Worm (Caenorhabditis elegans) whole organism, L4 larva: ENCODE data around the gene K02A6.3.

ENCODE experiments used
- F26F4.8 ChIP-seq: fragments of 200-800 bp; sonication (Bioruptor generic); conservative IDR thresholded peaks from 2 replicates; pipeline ENCODE4 v1.3.6; 2022; ENCODE audit warnings: missing genetic modification characterization, missing compliant biosample characterization
- T20F7.1 ChIP-seq: fragments of 200-800 bp; sonication (Bioruptor generic); optimal IDR thresholded peaks from 2 replicates; lab custom pipeline; 2018; ENCODE audit warnings: mild to moderate bottlenecking, missing genetic modification characterization, missing compliant biosample characterization
- Y48G9A.11 ChIP-seq: fragments of 200-800 bp; sonication (Bioruptor generic); IDR thresholded peaks from 2 replicates; pipeline ENCODE4 v1.3.6; 2022; ENCODE audit warnings: missing genetic modification reagents, missing genetic modification characterization, missing compliant biosample characterization
- ZK546.5 ChIP-seq, 2 experiments: sonication (generic microtip); optimal IDR thresholded peaks; 2 replicates each; lab custom pipeline; 2017; ENCODE audit warnings: missing biosample characterization in 2 of 2, missing genetic modification characterization in 2 of 2
- aha-1 ChIP-seq: fragments of 150-350 bp; peaks from one replicate; lab custom pipeline; 2014; ENCODE audit warnings: missing biosample characterization, missing genetic modification characterization
- attf-4 ChIP-seq: sonication (generic microtip); optimal IDR thresholded peaks from 3 replicates; lab custom pipeline; 2017; ENCODE audit warnings: missing biosample characterization, missing genetic modification characterization
- ceh-32 ChIP-seq: sonication (generic microtip); optimal IDR thresholded peaks from 2 replicates; lab custom pipeline; 2016; ENCODE audit warnings: mild to moderate bottlenecking, missing genetic modification characterization, missing compliant biosample characterization; ENCODE audit not compliant: poor library complexity
- ctbp-1 ChIP-seq: fragments of 200-800 bp; sonication (Bioruptor generic); IDR thresholded peaks from 2 replicates; pipeline ENCODE4 v1.3.6; 2022; ENCODE audit warnings: missing genetic modification reagents, missing genetic modification characterization, missing compliant biosample characterization
- daf-16 ChIP-seq, 3 experiments: sonication (generic microtip); optimal IDR thresholded peaks; 2 replicates each; lab custom pipeline; 2016 to 2017; ENCODE audit warnings: missing genetic modification characterization in 3 of 3, missing genetic modification reagents in 3 of 3, mild to moderate bottlenecking in 2 of 3, missing compliant biosample characterization in 2 of 3, missing biosample characterization in 1 of 3, moderate library complexity in 1 of 3
- dmd-6 ChIP-seq: fragments of 200-800 bp; sonication (Bioruptor generic); IDR thresholded peaks from 2 replicates; pipeline ENCODE4 v1.3.6; 2022; ENCODE audit warnings: missing genetic modification reagents, missing genetic modification characterization, missing compliant biosample characterization
- dpl-1 ChIP-seq: fragments of 150-350 bp; optimal IDR thresholded peaks from 2 replicates; lab custom pipeline; 2014; ENCODE audit warnings: missing biosample characterization, missing genetic modification reagents, missing genetic modification characterization
- duxl-1 ChIP-seq: sonication (generic microtip); optimal IDR thresholded peaks from 2 replicates; lab custom pipeline; 2016; ENCODE audit warnings: mild to moderate bottlenecking, missing genetic modification characterization, moderate library complexity, missing compliant biosample characterization; ENCODE audit not compliant: poor library complexity
- egl-27 ChIP-seq: sonication (generic microtip); optimal IDR thresholded peaks from 3 replicates; lab custom pipeline; 2017; ENCODE audit warnings: missing biosample characterization, missing genetic modification reagents, missing genetic modification characterization
- egl-43 ChIP-seq: fragments of 200-800 bp; sonication (Bioruptor generic); IDR thresholded peaks from 2 replicates; pipeline ENCODE4 v1.3.6; 2022; ENCODE audit warnings: missing genetic modification reagents, missing genetic modification characterization, missing compliant biosample characterization
- hlh-30 ChIP-seq: sonication (generic microtip); optimal IDR thresholded peaks from 2 replicates; lab custom pipeline; 2017; ENCODE audit warnings: antibody characterized with exemption, mild to moderate bottlenecking, missing genetic modification characterization, missing compliant biosample characterization; ENCODE audit not compliant: insufficient read depth
- hmg-1.1 ChIP-seq: fragments of 200-800 bp; sonication (Bioruptor generic); IDR thresholded peaks from 2 replicates; pipeline ENCODE4 v1.3.6; 2022; ENCODE audit warnings: missing genetic modification reagents, missing genetic modification characterization, missing compliant biosample characterization
- lim-7 ChIP-seq: fragments of 200-800 bp; sonication (Bioruptor generic); IDR thresholded peaks from 2 replicates; pipeline ENCODE4 v1.3.6; 2022; ENCODE audit warnings: missing genetic modification characterization, missing compliant biosample characterization
- lir-3 ChIP-seq: sonication (generic microtip); optimal IDR thresholded peaks from 2 replicates; lab custom pipeline; 2016; ENCODE audit warnings: mild to moderate bottlenecking, missing genetic modification characterization, missing compliant biosample characterization
- madf-9 ChIP-seq: fragments of 200-800 bp; sonication (Bioruptor generic); conservative IDR thresholded peaks from 2 replicates; pipeline ENCODE4 v1.3.6; 2022; ENCODE audit warnings: missing genetic modification reagents, missing genetic modification characterization, missing compliant biosample characterization
- mxl-2 ChIP-seq: fragments of 200-800 bp; sonication (Bioruptor generic); conservative IDR thresholded peaks from 2 replicates; pipeline ENCODE4 v1.3.6; 2022; ENCODE audit warnings: missing genetic modification reagents, missing genetic modification characterization, missing compliant biosample characterization
- nhr-10 ChIP-seq: fragments of 150-350 bp; optimal IDR thresholded peaks from 2 replicates; lab custom pipeline; 2014; ENCODE audit warnings: missing biosample characterization, missing genetic modification characterization
- nhr-111 ChIP-seq: fragments of 200-800 bp; sonication (Bioruptor generic); optimal IDR thresholded peaks from 2 replicates; lab custom pipeline; 2018; ENCODE audit warnings: mild to moderate bottlenecking, missing genetic modification characterization, missing compliant biosample characterization
- nhr-25 ChIP-seq: sonication (generic microtip); optimal IDR thresholded peaks from 2 replicates; lab custom pipeline; 2017; ENCODE audit warnings: missing genetic modification characterization, mild to moderate bottlenecking, missing compliant biosample characterization, antibody characterized with exemption, moderate library complexity, borderline replicate concordance; ENCODE audit not compliant: insufficient read depth
- nhr-41 ChIP-seq: fragments of 200-800 bp; sonication (Bioruptor generic); IDR thresholded peaks from 2 replicates; pipeline ENCODE4 v1.3.6; 2022; ENCODE audit warnings: missing genetic modification reagents, missing genetic modification characterization, missing compliant biosample characterization
- nhr-76 ChIP-seq: fragments of 150-350 bp; optimal IDR thresholded peaks from 2 replicates; lab custom pipeline; 2014; ENCODE audit warnings: missing biosample characterization, missing genetic modification characterization
- php-3 ChIP-seq: fragments of 200-800 bp; sonication (Bioruptor generic); IDR thresholded peaks from 2 replicates; pipeline ENCODE4 v1.3.6; 2022; ENCODE audit warnings: missing genetic modification reagents, missing genetic modification characterization, missing compliant biosample characterization
- rbr-2 ChIP-seq: sonication (generic microtip); optimal IDR thresholded peaks from 2 replicates; lab custom pipeline; 2016; ENCODE audit warnings: missing genotype, missing genetic modification characterization, missing compliant biosample characterization
- skn-1 ChIP-seq: fragments of 150-350 bp; optimal IDR thresholded peaks from 2 replicates; lab custom pipeline; 2014; ENCODE audit warnings: missing biosample characterization, missing genetic modification characterization
- snpc-1.2 ChIP-seq: fragments of 200-800 bp; sonication (Bioruptor generic); IDR thresholded peaks from 2 replicates; pipeline ENCODE4 v1.3.6; 2022; ENCODE audit warnings: missing genetic modification reagents, missing genetic modification characterization, missing compliant biosample characterization
- spr-3 ChIP-seq: fragments of 200-800 bp; sonication (Bioruptor generic); optimal IDR thresholded peaks from 2 replicates; lab custom pipeline; 2018; ENCODE audit warnings: mild to moderate bottlenecking, missing genetic modification characterization, missing compliant biosample characterization
- unc-39 ChIP-seq: sonication (generic microtip); optimal IDR thresholded peaks from 2 replicates; lab custom pipeline; 2017; ENCODE audit warnings: missing biosample characterization, missing genetic modification characterization
- unc-62 ChIP-seq, 3 experiments: fragments of 150-350 bp in 1 of 3; sonication (generic microtip); optimal IDR thresholded peaks in 2 of 3; peaks in 1 of 3; 1 replicate in 1 of 3; 2 replicates in 2 of 3; lab custom pipeline; 2014 to 2017; ENCODE audit warnings: missing biosample characterization in 3 of 3, missing genetic modification characterization in 3 of 3, missing genetic modification reagents in 3 of 3, missing genotype in 1 of 3
- vab-7 ChIP-seq: fragments of 200-800 bp; sonication (Bioruptor generic); IDR thresholded peaks from 2 replicates; pipeline ENCODE4 v1.3.6; 2022; ENCODE audit warnings: missing genetic modification reagents, missing genetic modification characterization, missing compliant biosample characterization
- zip-11 ChIP-seq: fragments of 200-800 bp; sonication (Bioruptor generic); IDR thresholded peaks from 2 replicates; pipeline ENCODE4 v1.3.6; 2022; ENCODE audit warnings: missing genetic modification characterization, missing compliant biosample characterization
- zip-2 ChIP-seq: fragments of 150-350 bp; optimal IDR thresholded peaks from 2 replicates; lab custom pipeline; 2014; ENCODE audit warnings: missing biosample characterization, missing genetic modification characterization
- ztf-11 ChIP-seq: fragments of 150-350 bp; optimal IDR thresholded peaks from 2 replicates; lab custom pipeline; 2014; ENCODE audit warnings: missing biosample characterization, missing genetic modification characterization

The K02A6.3 gene

ce11 chrX:8233554-8233953, 1.8 kb upstream of the K02A6.3 start:
- TF ChIP-seq madf-9 (GFP tag; lab: Robert Waterston, UW): no peak
- no peak for TF ChIP-seq nhr-25 (tag; lab: Kevin White, UChicago)
- no peak for TF ChIP-seq lim-7
- no peak for TF ChIP-seq skn-1 (tag; lab: Kevin White, UChicago)
- peak in 1 of 2 experiments; percentile 39 for TF ChIP-seq unc-62 (GFP tag; optimal IDR thresholded peaks at IDR 0.05 in 1 of 2; lab: Kevin White, UChicago)
- TF ChIP-seq unc-62 (tag; optimal IDR thresholded peaks at IDR 0.05; lab: Kevin White, UChicago): no peak
- TF ChIP-seq hmg-1.1 (GFP tag; lab: Robert Waterston, UW): 0 out of 2 replicates have a peak, but pooled peaks have one; percentile 24
- no peak for TF ChIP-seq lir-3 (tag; lab: Kevin White, UChicago)
- no peak for TF ChIP-seq F26F4.8 (GFP tag; lab: Robert Waterston, UW)
- no peak for TF ChIP-seq vab-7
- TF ChIP-seq nhr-10 (tag; lab: Kevin White, UChicago): no peak
- TF ChIP-seq ztf-11 (tag; lab: Kevin White, UChicago): no peak
- no peak for TF ChIP-seq dmd-6 (GFP tag; lab: Robert Waterston, UW)
- TF ChIP-seq hlh-30: peak; percentile 58
- no peak for TF ChIP-seq nhr-111 (GFP tag; lab: Kevin White, UChicago)
- TF ChIP-seq rbr-2 (tag; lab: Kevin White, UChicago): no peak
- peak in 1 of 2 experiments; percentile 72 for TF ChIP-seq daf-16 (GFP tag; optimal IDR thresholded peaks at IDR 0.05; lab: Kevin White, UChicago)
- TF ChIP-seq daf-16 (tag; optimal IDR thresholded peaks at IDR 0.05; lab: Kevin White, UChicago): no peak
- no peak for TF ChIP-seq T20F7.1 (GFP tag; lab: Kevin White, UChicago)

ce11 chrX:8230579-8230978, 1.2 kb downstream of the K02A6.3 start:
- TF ChIP-seq nhr-76 (tag; lab: Kevin White, UChicago) (no peak), aha-1 (tag; lab: Kevin White, UChicago) (peak; percentile 34), unc-62 (GFP tag; optimal IDR thresholded peaks at IDR 0.05 in 1 of 2; lab: Kevin White, UChicago) (peak in 1 of 2 experiments; percentile 96), unc-62 (tag; optimal IDR thresholded peaks at IDR 0.05; lab: Kevin White, UChicago) (no peak)
- TF ChIP-seq, all 104 proteins: peak for 2

ce11 chrX:8229221-8229620, 2.5 kb downstream of the K02A6.3 start:
- TF ChIP-seq unc-62 (GFP tag; optimal IDR thresholded peaks at IDR 0.05 in 1 of 2; lab: Kevin White, UChicago) (peak in 1 of 2 experiments; percentile 53), unc-62 (tag; optimal IDR thresholded peaks at IDR 0.05; lab: Kevin White, UChicago) (no peak), aha-1 (tag; lab: Kevin White, UChicago) (peak; percentile 81), attf-4 (tag; lab: Kevin White, UChicago) (no peak), zip-2 (tag; lab: Kevin White, UChicago) (no peak), php-3 (GFP tag; lab: Robert Waterston, UW) (no peak), zip-11 (GFP tag; lab: Robert Waterston, UW) (no peak), spr-3 (GFP tag; lab: Kevin White, UChicago) (no peak), ZK546.5 (tag; optimal IDR thresholded peaks at IDR 0.05; lab: Kevin White, UChicago) (no peak)

- TF ChIP-seq egl-43 (GFP tag; lab: Robert Waterston, UW) (no peak), ztf-11 (tag; lab: Kevin White, UChicago) (no peak), T20F7.1 (GFP tag; lab: Kevin White, UChicago) (no peak), dpl-1 (GFP tag; lab: Kevin White, UChicago) (no peak), dmd-6 (GFP tag; lab: Robert Waterston, UW) (no peak), ZK546.5 (tag; optimal IDR thresholded peaks at IDR 0.05; lab: Kevin White, UChicago) (no peak), nhr-41 (GFP tag; lab: Robert Waterston, UW) (no peak), duxl-1 (tag; lab: Kevin White, UChicago) (no peak), egl-27 (tag; lab: Kevin White, UChicago) (no peak), php-3 (GFP tag; lab: Robert Waterston, UW) (no peak), F26F4.8 (GFP tag; lab: Robert Waterston, UW) (no peak), unc-39 (tag; lab: Kevin White, UChicago) (no peak), ceh-32 (tag; lab: Kevin White, UChicago) (no peak), mxl-2 (GFP tag; lab: Robert Waterston, UW) (no peak), ctbp-1 (no peak), Y48G9A.11 (no peak), snpc-1.2 (GFP tag; lab: Robert Waterston, UW) (no peak)
Observed at ce11 chrX:8224916-8225315, 6.8 kb downstream of the K02A6.3 start, which contains the start of gene K02A6.2. TSS of gene K02A6.2 (minus strand) at chrX:8225016.
